Worm (Caenorhabditis elegans) whole organism, early embryonic: ENCODE results near the gene clec-37.

Experiments used
- B0310.2 ChIP-seq: sonication (generic microtip); optimal IDR thresholded peaks from 2 replicates; lab custom pipeline; 2016; ENCODE audit warnings: mild to moderate bottlenecking, missing genetic modification characterization, missing compliant biosample characterization
- F13C5.2 ChIP-seq: sonication (generic microtip); optimal IDR thresholded peaks from 2 replicates; lab custom pipeline; 2017; ENCODE audit warnings: mild to moderate bottlenecking, missing genetic modification characterization, inconsistent platforms, missing compliant biosample characterization
- aly-1 ChIP-seq: sonication (generic microtip); optimal IDR thresholded peaks from 2 replicates; lab custom pipeline; 2016; ENCODE audit warnings: missing genetic modification characterization, missing compliant biosample characterization
- ama-1 ChIP-seq: fragments of 150-350 bp; optimal IDR thresholded peaks from 2 replicates; lab custom pipeline; 2014
- ceh-13 ChIP-seq: fragments of 200-800 bp; sonication (Bioruptor generic); optimal IDR thresholded peaks from 2 replicates; lab custom pipeline; 2018; ENCODE audit warnings: mild to moderate bottlenecking, missing genetic modification characterization, missing compliant biosample characterization
- ceh-36 ChIP-seq: sonication (generic microtip); optimal IDR thresholded peaks from 2 replicates; lab custom pipeline; 2016; ENCODE audit warnings: missing genetic modification characterization, inconsistent platforms, missing compliant biosample characterization
- ets-7 ChIP-seq: sonication (generic microtip); optimal IDR thresholded peaks from 2 replicates; lab custom pipeline; 2016; ENCODE audit warnings: missing genotype, missing genetic modification characterization, missing compliant biosample characterization
- flt-1 ChIP-seq: fragments of 200-800 bp; sonication (Bioruptor generic); IDR thresholded peaks from 2 replicates; pipeline ENCODE4 v1.3.6; 2022; ENCODE audit warnings: missing genetic modification characterization, missing compliant biosample characterization
- hmbx-1 ChIP-seq: sonication (generic microtip); optimal IDR thresholded peaks from 2 replicates; lab custom pipeline; 2016; ENCODE audit warnings: mild to moderate bottlenecking, missing genetic modification characterization, missing compliant biosample characterization
- hmg-4 ChIP-seq: fragments of 200-800 bp; sonication (Bioruptor generic); optimal IDR thresholded peaks from 2 replicates; lab custom pipeline; 2018; ENCODE audit warnings: mild to moderate bottlenecking, missing genetic modification characterization, missing compliant biosample characterization
- hnd-1 ChIP-seq: sonication (generic microtip); optimal IDR thresholded peaks from 2 replicates; lab custom pipeline; 2016; ENCODE audit warnings: missing genetic modification characterization, missing compliant biosample characterization
- pes-1 ChIP-seq: fragments of 200-800 bp; sonication (Bioruptor generic); IDR thresholded peaks from 2 replicates; pipeline ENCODE4 v1.3.6; 2022; ENCODE audit warnings: missing genetic modification reagents, missing genetic modification characterization, missing compliant biosample characterization
- scrt-1 ChIP-seq: fragments of 200-800 bp; sonication (Bioruptor generic); IDR thresholded peaks from 2 replicates; pipeline ENCODE4 v1.3.6; 2022; ENCODE audit warnings: missing genetic modification characterization, missing compliant biosample characterization
- sea-1 ChIP-seq: fragments of 200-800 bp; sonication (Bioruptor generic); conservative IDR thresholded peaks from 2 replicates; pipeline ENCODE4 v1.3.6; 2022; ENCODE audit warnings: missing genetic modification characterization, missing compliant biosample characterization
- tbx-11 ChIP-seq: fragments of 200-800 bp; sonication (Bioruptor generic); IDR thresholded peaks from 2 replicates; pipeline ENCODE4 v1.3.6; 2022; ENCODE audit warnings: missing genetic modification characterization, missing compliant biosample characterization
- tbx-37 ChIP-seq: fragments of 200-800 bp; sonication (Bioruptor generic); conservative IDR thresholded peaks from 2 replicates; pipeline ENCODE4 v1.3.6; 2022; ENCODE audit warnings: missing genetic modification reagents, missing genetic modification characterization, missing compliant biosample characterization
- tra-4 ChIP-seq: sonication (generic microtip); optimal IDR thresholded peaks from 2 replicates; lab custom pipeline; 2017; ENCODE audit warnings: missing genetic modification characterization, missing compliant biosample characterization

The clec-37 gene

DNA sequence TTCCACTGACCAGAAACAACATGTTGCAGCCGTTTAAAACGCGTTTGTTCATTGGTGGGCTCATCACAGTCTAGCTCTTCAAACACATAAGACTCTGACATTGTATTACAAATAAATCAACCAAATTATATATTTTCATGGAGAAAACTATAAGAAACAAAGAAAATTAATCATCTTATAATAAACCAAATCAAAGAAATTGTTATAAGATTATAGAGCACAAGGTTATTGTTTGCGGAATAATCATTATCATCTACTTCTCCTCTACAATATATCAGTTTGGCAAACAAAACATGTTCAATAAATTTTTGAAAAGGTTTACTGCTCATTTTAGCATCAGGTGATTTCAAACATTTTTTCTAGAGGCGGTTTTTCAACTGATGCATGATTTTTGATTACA is 9.8 kb upstream of the clec-37 start, which contains the start of the genes clec-32 and clec-24:
Gene clec-32 (minus strand): TSS at position 101 of the 400 bp plus-strand sequence.
Gene clec-24 (plus strand): TSS at position 294 of the 400 bp plus-strand sequence.
- TF ChIP-seq ets-7 (tag; lab: Kevin White, UChicago) (no peak), B0310.2 (tag; lab: Kevin White, UChicago) (no peak), tbx-37 (GFP tag; lab: Robert Waterston, UW) (no peak), flt-1 (GFP tag; lab: Robert Waterston, UW) (no peak), ama-1 (lab: Kevin White, UChicago) (no peak), sea-1 (GFP tag; lab: Robert Waterston, UW) (no peak)

- no peak for TF ChIP-seq B0310.2 (tag; lab: Kevin White, UChicago)
- TF ChIP-seq ceh-36 (tag; lab: Kevin White, UChicago) = no peak
- TF ChIP-seq ama-1 (lab: Kevin White, UChicago) = no peak
- no peak for TF ChIP-seq hmg-4
- no peak for TF ChIP-seq sea-1 (GFP tag; lab: Robert Waterston, UW)
These were observed 6.1 kb upstream of the clec-37 start, which contains the start of the genes clec-31 and clec-22 for ce11 chrV:16857977-16858479. Gene clec-31, minus strand, starts transcription at chrV:16858077. Gene clec-22, plus strand, starts transcription at chrV:16858429.

- TF ChIP-seq ceh-13 (GFP tag; lab: Kevin White, UChicago) (no peak), hmg-4 (no peak), F13C5.2 (tag; lab: Kevin White, UChicago) (no peak), pes-1 (GFP tag; lab: Robert Waterston, UW) (no peak), ets-7 (tag; lab: Kevin White, UChicago) (no peak), flt-1 (GFP tag; lab: Robert Waterston, UW) (no peak), tbx-11 (GFP tag; lab: Robert Waterston, UW) (no peak), hmbx-1 (no peak), ceh-36 (tag; lab: Kevin White, UChicago) (no peak), tbx-37 (GFP tag; lab: Robert Waterston, UW) (no peak), tra-4 (tag; lab: Kevin White, UChicago) (no peak), scrt-1 (GFP tag; lab: Robert Waterston, UW) (no peak), sea-1 (GFP tag; lab: Robert Waterston, UW) (no peak), ama-1 (lab: Kevin White, UChicago) (no peak), B0310.2 (tag; lab: Kevin White, UChicago) (no peak)
These were observed 2.2 kb upstream of the clec-37 start, which contains the start of the genes clec-35 and clec-27 for ce11 chrV:16853956-16854683. Gene clec-35, minus strand, starts transcription at chrV:16854056. Gene clec-27, plus strand, starts transcription at chrV:16854633.

DNA sequence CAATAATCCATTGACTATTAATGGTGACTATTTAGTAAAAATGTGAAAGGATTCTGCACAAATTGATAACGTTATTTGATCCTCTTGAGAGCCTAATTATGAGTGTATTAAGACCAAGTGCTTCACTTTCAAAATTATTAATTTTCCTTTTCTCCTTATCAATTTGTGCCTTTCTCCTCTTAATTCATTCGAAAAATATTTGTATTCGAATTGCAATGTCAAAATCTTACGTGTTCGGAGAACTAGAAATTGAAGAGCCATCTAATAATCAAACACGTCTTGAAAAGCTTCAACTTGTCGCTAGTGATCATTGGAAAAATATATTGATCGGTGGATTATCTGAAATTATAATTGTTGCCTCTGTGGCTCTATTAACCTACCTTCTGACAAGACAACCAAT is 3.4 kb downstream of the clec-37 start, which contains the start of the genes clec-36 and clec-26:
Gene clec-36 (minus strand): TSS at position 101 of the 400 bp plus-strand sequence.
Gene clec-26 (plus strand): TSS at position 114 of the 400 bp plus-strand sequence.
- TF ChIP-seq ama-1 (lab: Kevin White, UChicago) (no peak), tbx-37 (GFP tag; lab: Robert Waterston, UW) (no peak), B0310.2 (tag; lab: Kevin White, UChicago) (no peak), tra-4 (tag; lab: Kevin White, UChicago) (no peak), pes-1 (GFP tag; lab: Robert Waterston, UW) (no peak), scrt-1 (GFP tag; lab: Robert Waterston, UW) (no peak)

DNA sequence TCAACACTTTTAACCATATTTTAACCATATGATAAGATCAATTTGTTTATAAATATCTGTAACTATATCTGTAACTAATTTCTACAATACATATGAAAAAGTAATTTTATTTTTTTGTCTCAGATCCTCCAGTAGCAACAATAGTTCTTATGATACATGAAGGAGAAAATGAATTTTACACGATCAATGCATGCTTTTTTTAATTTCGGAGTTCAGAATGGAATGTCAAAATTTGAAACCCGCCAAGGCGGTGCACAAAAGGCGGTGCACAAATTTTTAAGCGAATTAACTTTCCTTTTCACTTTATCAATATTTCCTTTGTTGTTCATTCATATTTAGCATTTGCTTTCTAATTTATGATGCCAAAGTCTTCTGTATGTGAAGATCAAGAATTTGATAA is 9.0 kb downstream of the clec-37 start, which contains the start of gene clec-25:
Gene clec-25 (plus strand): TSS at position 301 of the 400 bp plus-strand sequence.
- no peak for TF ChIP-seq flt-1 (GFP tag; lab: Robert Waterston, UW)
- TF ChIP-seq pes-1 (GFP tag; lab: Robert Waterston, UW) = no peak
- TF ChIP-seq tra-4 (tag; lab: Kevin White, UChicago) = no peak
- no peak for TF ChIP-seq hnd-1 (tag; lab: Kevin White, UChicago)
- TF ChIP-seq scrt-1 (GFP tag; lab: Robert Waterston, UW) = no peak
- TF ChIP-seq tbx-37 (GFP tag; lab: Robert Waterston, UW) = no peak
- TF ChIP-seq B0310.2 (tag; lab: Kevin White, UChicago) = no peak
- TF ChIP-seq aly-1 (tag; lab: Kevin White, UChicago) = no peak
- TF ChIP-seq ceh-13 (GFP tag; lab: Kevin White, UChicago) = no peak
- TF ChIP-seq ets-7 (tag; lab: Kevin White, UChicago) = no peak

- TF ChIP-seq B0310.2 (tag; lab: Kevin White, UChicago) (no peak), pes-1 (GFP tag; lab: Robert Waterston, UW) (no peak), hnd-1 (tag; lab: Kevin White, UChicago) (no peak), F13C5.2 (tag; lab: Kevin White, UChicago) (no peak), ets-7 (tag; lab: Kevin White, UChicago) (no peak), tra-4 (tag; lab: Kevin White, UChicago) (no peak)
These were observed 10.9 kb downstream of the clec-37 start, which contains the start of gene clec-40 for ce11 chrV:16840961-16841360. Gene clec-40, minus strand, starts transcription at chrV:16841061.

- TF ChIP-seq F13C5.2 (tag; lab: Kevin White, UChicago) = no peak
- TF ChIP-seq ama-1 (lab: Kevin White, UChicago) = no peak
- no peak for TF ChIP-seq tbx-11 (GFP tag; lab: Robert Waterston, UW)
- TF ChIP-seq aly-1 (tag; lab: Kevin White, UChicago) = no peak
- TF ChIP-seq B0310.2 (tag; lab: Kevin White, UChicago) = no peak
- no peak for TF ChIP-seq sea-1 (GFP tag; lab: Robert Waterston, UW)
- TF ChIP-seq tbx-37 (GFP tag; lab: Robert Waterston, UW) = no peak
- TF ChIP-seq flt-1 (GFP tag; lab: Robert Waterston, UW) = no peak
- TF ChIP-seq hnd-1 (tag; lab: Kevin White, UChicago) = no peak
- TF ChIP-seq hmbx-1 = no peak
- no peak for TF ChIP-seq ceh-36 (tag; lab: Kevin White, UChicago)
These were observed 11.6 kb downstream of the clec-37 start for ce11 chrV:16840283-16840682.
